Fruit fly (Drosophila melanogaster) whole organism, embryonic: ENCODE measurements around the gene Syt1.

Experiments used
- CG12219 ChIP-seq: fragments of 200-800 bp; sonication (Bioruptor generic); optimal IDR thresholded peaks from 3 replicates; lab custom pipeline; 2018; ENCODE audit warnings: missing biosample characterization, mild to moderate bottlenecking, missing genetic modification characterization
- CG12942 ChIP-seq: fragments of 200-800 bp; sonication (Bioruptor generic); optimal IDR thresholded peaks from 3 replicates; lab custom pipeline; 2016; ENCODE audit warnings: missing biosample characterization, missing genetic modification characterization
- CG14014 ChIP-seq: fragments of 200-800 bp; sonication (Bioruptor generic); IDR thresholded peaks from 2 replicates; pipeline ENCODE4 v1.3.6; 2022; ENCODE audit warnings: missing biosample characterization, missing genetic modification characterization
- CG17328 ChIP-seq: fragments of 200-800 bp; sonication (Bioruptor generic); IDR thresholded peaks from 2 replicates; pipeline ENCODE4 v1.3.6; 2022; ENCODE audit warnings: missing biosample characterization, missing genetic modification characterization
- CG17385 ChIP-seq: fragments of 200-800 bp; sonication (Bioruptor generic); optimal IDR thresholded peaks from 3 replicates; lab custom pipeline; 2018; ENCODE audit warnings: missing biosample characterization, mild to moderate bottlenecking, missing genetic modification characterization
- CG2116 ChIP-seq: fragments of 200-800 bp; sonication (Bioruptor generic); optimal IDR thresholded peaks from 3 replicates; lab custom pipeline; 2018; ENCODE audit warnings: missing biosample characterization, mild to moderate bottlenecking, missing genetic modification characterization
- CG30403 ChIP-seq: fragments of 200-800 bp; sonication (Bioruptor generic); optimal IDR thresholded peaks from 3 replicates; lab custom pipeline; 2016; ENCODE audit warnings: missing biosample characterization, missing genetic modification characterization
- CG3163 ChIP-seq: fragments of 200-800 bp; sonication (Bioruptor generic); optimal IDR thresholded peaks from 3 replicates; lab custom pipeline; 2016; ENCODE audit warnings: missing biosample characterization, missing genetic modification characterization
- CG32767 ChIP-seq: fragments of 200-800 bp; sonication (Bioruptor generic); IDR thresholded peaks from 2 replicates; pipeline ENCODE4 v1.3.6; 2022; ENCODE audit warnings: missing biosample characterization, missing genetic modification characterization
- CG3407 ChIP-seq: fragments of 200-800 bp; sonication (Bioruptor generic); optimal IDR thresholded peaks from 2 replicates; lab custom pipeline; 2018; ENCODE audit warnings: missing biosample characterization, mild to moderate bottlenecking, missing genetic modification characterization
- CG7271 ChIP-seq: fragments of 200-800 bp; sonication (Bioruptor generic); optimal IDR thresholded peaks from 2 replicates; lab custom pipeline; 2018; ENCODE audit warnings: missing biosample characterization, mild to moderate bottlenecking, missing genetic modification characterization, moderate library complexity
- CG8388 ChIP-seq: fragments of 200-800 bp; sonication (Bioruptor generic); optimal IDR thresholded peaks from 2 replicates; lab custom pipeline; 2019; ENCODE audit warnings: missing biosample characterization, mild to moderate bottlenecking, missing genetic modification characterization, moderate library complexity
- CG8944 ChIP-seq: fragments of 200-800 bp; sonication (Bioruptor generic); optimal IDR thresholded peaks from 3 replicates; lab custom pipeline; 2016; ENCODE audit warnings: missing biosample characterization, missing genetic modification characterization
- Dad ChIP-seq: fragments of 200-800 bp; sonication (Bioruptor generic); optimal IDR thresholded peaks from 3 replicates; lab custom pipeline; 2016; ENCODE audit warnings: missing biosample characterization, missing genetic modification characterization
- Doc2 ChIP-seq: fragments of 200-800 bp; sonication (Bioruptor generic); IDR thresholded peaks from 2 replicates; pipeline ENCODE4 v1.3.6; 2022; ENCODE audit warnings: missing biosample characterization, missing genetic modification characterization
- E2f2 ChIP-seq: fragments of 200-800 bp; sonication (Bioruptor generic); IDR thresholded peaks from 2 replicates; pipeline ENCODE4 v1.3.6; 2022; ENCODE audit warnings: missing biosample characterization, missing genetic modification characterization
- HHEX ChIP-seq: fragments of 200-800 bp; sonication (Bioruptor generic); optimal IDR thresholded peaks from 3 replicates; lab custom pipeline; 2017; ENCODE audit warnings: missing biosample characterization, mild to moderate bottlenecking, missing genetic modification characterization, missing genetic modification reagents
- Hand ChIP-seq: fragments of 200-800 bp; sonication (Bioruptor generic); optimal IDR thresholded peaks from 2 replicates; lab custom pipeline; 2017; ENCODE audit warnings: mild to moderate bottlenecking, missing biosample characterization, missing genetic modification reagents, missing genetic modification characterization
- Hr3 ChIP-seq: fragments of 200-800 bp; sonication (Bioruptor generic); optimal IDR thresholded peaks from 3 replicates; lab custom pipeline; 2016; ENCODE audit warnings: missing biosample characterization, missing genetic modification characterization
- Hr78 ChIP-seq, 2 experiments: fragments of 200-800 bp in 1 of 2; fragments of >200 bp in 1 of 2; sonication (Bioruptor generic) in 1 of 2; optimal IDR thresholded peaks; 2 replicates each; lab custom pipeline; 2017 to 2019; ENCODE audit warnings: missing biosample characterization in 2 of 2, missing genetic modification characterization in 2 of 2, mild to moderate bottlenecking in 1 of 2, moderate library complexity in 1 of 2
- MBD-R2 ChIP-seq: fragments of 200-800 bp; sonication (Bioruptor generic); IDR thresholded peaks from 2 replicates; pipeline ENCODE4 v1.3.6; 2022; ENCODE audit warnings: missing biosample characterization, missing genetic modification characterization
- MESR4 ChIP-seq: fragments of 200-800 bp; sonication (Bioruptor generic); optimal IDR thresholded peaks from 2 replicates; lab custom pipeline; 2018; ENCODE audit warnings: missing biosample characterization, mild to moderate bottlenecking, missing genetic modification characterization, moderate library complexity
- Nf-YB ChIP-seq: fragments of 200-800 bp; sonication (Bioruptor generic); optimal IDR thresholded peaks from 3 replicates; lab custom pipeline; 2019; ENCODE audit warnings: missing biosample characterization, mild to moderate bottlenecking, missing genetic modification characterization, moderate library complexity
- Nf-YC ChIP-seq: fragments of 200-800 bp; optimal IDR thresholded peaks from 3 replicates; lab custom pipeline; 2019; ENCODE audit warnings: missing biosample characterization, mild to moderate bottlenecking, missing genetic modification characterization, moderate library complexity
- Oli ChIP-seq: fragments of 200-800 bp; sonication (Bioruptor generic); optimal IDR thresholded peaks from 2 replicates; lab custom pipeline; 2018; ENCODE audit warnings: missing biosample characterization, mild to moderate bottlenecking, missing genetic modification characterization, moderate library complexity
- Ssrp ChIP-seq: fragments of 200-800 bp; sonication (Bioruptor generic); optimal IDR thresholded peaks from 2 replicates; lab custom pipeline; 2018; ENCODE audit warnings: missing biosample characterization, mild to moderate bottlenecking, missing genetic modification characterization, moderate library complexity
- Xbp1 ChIP-seq: fragments of 200-800 bp; sonication (Bioruptor generic); optimal IDR thresholded peaks from 3 replicates; lab custom pipeline; 2016; ENCODE audit warnings: missing biosample characterization, mild to moderate bottlenecking, missing genetic modification characterization
- bigmax ChIP-seq: fragments of 200-800 bp; sonication (Bioruptor generic); optimal IDR thresholded peaks from 2 replicates; lab custom pipeline; 2018; ENCODE audit warnings: missing biosample characterization, mild to moderate bottlenecking, missing genetic modification characterization
- caup ChIP-seq: fragments of 200-800 bp; sonication (Bioruptor generic); optimal IDR thresholded peaks from 3 replicates; lab custom pipeline; 2017; ENCODE audit warnings: missing biosample characterization, mild to moderate bottlenecking, missing genetic modification characterization, moderate library complexity; ENCODE audit not compliant: severe bottlenecking
- chn ChIP-seq: fragments of 200-800 bp; sonication (Bioruptor generic); optimal IDR thresholded peaks from 2 replicates; lab custom pipeline; 2016; ENCODE audit warnings: missing biosample characterization, missing genetic modification characterization
- crc ChIP-seq: fragments of 200-800 bp; sonication (Bioruptor generic); optimal IDR thresholded peaks from 2 replicates; lab custom pipeline; 2016; ENCODE audit warnings: missing biosample characterization, missing genetic modification characterization
- danr ChIP-seq: fragments of 200-800 bp; sonication (Bioruptor generic); IDR thresholded peaks from 2 replicates; pipeline ENCODE4 v1.3.6; 2022; ENCODE audit warnings: missing biosample characterization, missing genetic modification characterization
- dpn ChIP-seq, 2 experiments: fragments of 200-800 bp; sonication (Bioruptor generic); optimal IDR thresholded peaks; 3 replicates each; lab custom pipeline; 2016; ENCODE audit warnings: missing biosample characterization in 2 of 2, missing genetic modification characterization in 2 of 2
- fd96Cb ChIP-seq: fragments of 200-800 bp; sonication (Bioruptor generic); optimal IDR thresholded peaks from 2 replicates; lab custom pipeline; 2018; ENCODE audit warnings: missing biosample characterization, mild to moderate bottlenecking, missing genetic modification characterization, moderate library complexity
- hkb ChIP-seq, 2 experiments: fragments of 200-800 bp in 1 of 2; fragments of >200 bp in 1 of 2; sonication (Bioruptor generic) in 1 of 2; IDR thresholded peaks in 1 of 2; optimal IDR thresholded peaks in 1 of 2; 2 replicates each; pipeline versions ENCODE4 v1.3.6 to Lab custom; 2017 to 2022; ENCODE audit warnings: missing biosample characterization in 1 of 2, missing genetic modification characterization in 1 of 2
- hth ChIP-seq: fragments of >200 bp; optimal IDR thresholded peaks from 2 replicates; lab custom pipeline; 2017; ENCODE audit warnings: inconsistent platforms
- nau ChIP-seq: fragments of 200-800 bp; sonication (Bioruptor generic); optimal IDR thresholded peaks from 3 replicates; lab custom pipeline; 2017; ENCODE audit warnings: missing biosample characterization, mild to moderate bottlenecking, missing genetic modification characterization, missing genetic modification reagents
- p53 ChIP-seq: fragments of 200-800 bp; sonication (Bioruptor generic); optimal IDR thresholded peaks from 2 replicates; lab custom pipeline; 2016; ENCODE audit warnings: missing biosample characterization, missing genetic modification characterization
- pan ChIP-seq, 4 experiments: fragments of >200 bp in 3 of 4; fragments of 200-800 bp in 1 of 4; sonication (Bioruptor generic) in 1 of 4; optimal IDR thresholded peaks in 3 of 4; IDR thresholded peaks in 1 of 4; 2 replicates each; pipeline versions ENCODE4 v1.3.6 to Lab custom; 2017 to 2022; ENCODE audit warnings: missing biosample characterization in 2 of 4, missing genetic modification characterization in 2 of 4, mixed read lengths in 1 of 4
- pnt ChIP-seq: fragments of 200-800 bp; sonication (Bioruptor generic); optimal IDR thresholded peaks from 3 replicates; lab custom pipeline; 2016; ENCODE audit warnings: missing biosample characterization, missing genetic modification characterization
- rib ChIP-seq: fragments of 200-800 bp; sonication (Bioruptor generic); IDR thresholded peaks from 2 replicates; pipeline ENCODE4 v1.3.6; 2022; ENCODE audit warnings: missing biosample characterization, missing genetic modification characterization
- shn ChIP-seq: fragments of 200-800 bp; sonication (Bioruptor generic); optimal IDR thresholded peaks from 3 replicates; lab custom pipeline; 2016; ENCODE audit warnings: missing biosample characterization, missing genetic modification characterization
- slbo ChIP-seq: fragments of 200-800 bp; sonication (Bioruptor generic); IDR thresholded peaks from 2 replicates; pipeline ENCODE4 v1.3.6; 2022; ENCODE audit warnings: missing biosample characterization, missing genetic modification characterization
- sna ChIP-seq: fragments of 200-800 bp; sonication (Bioruptor generic); IDR thresholded peaks from 2 replicates; pipeline ENCODE4 v1.3.6; 2022; ENCODE audit warnings: missing biosample characterization, missing genetic modification characterization; ENCODE audit not compliant: partially characterized antibody
- stwl ChIP-seq: fragments of 200-800 bp; sonication (Bioruptor generic); optimal IDR thresholded peaks from 3 replicates; lab custom pipeline; 2018; ENCODE audit warnings: missing biosample characterization, mild to moderate bottlenecking, missing genetic modification characterization, moderate library complexity
- trh ChIP-seq: fragments of 200-800 bp; sonication (Bioruptor generic); optimal IDR thresholded peaks from 2 replicates; lab custom pipeline; 2016; ENCODE audit warnings: missing biosample characterization, missing genetic modification characterization
- wek ChIP-seq: fragments of 200-800 bp; sonication (Bioruptor generic); optimal IDR thresholded peaks from 3 replicates; lab custom pipeline; 2018; ENCODE audit warnings: missing biosample characterization, mild to moderate bottlenecking, missing genetic modification characterization, moderate library complexity
- zfh2 ChIP-seq: fragments of 200-800 bp; sonication (Bioruptor generic); optimal IDR thresholded peaks from 2 replicates; lab custom pipeline; 2016; ENCODE audit warnings: missing biosample characterization, missing genetic modification characterization

The Syt1 gene

DNA sequence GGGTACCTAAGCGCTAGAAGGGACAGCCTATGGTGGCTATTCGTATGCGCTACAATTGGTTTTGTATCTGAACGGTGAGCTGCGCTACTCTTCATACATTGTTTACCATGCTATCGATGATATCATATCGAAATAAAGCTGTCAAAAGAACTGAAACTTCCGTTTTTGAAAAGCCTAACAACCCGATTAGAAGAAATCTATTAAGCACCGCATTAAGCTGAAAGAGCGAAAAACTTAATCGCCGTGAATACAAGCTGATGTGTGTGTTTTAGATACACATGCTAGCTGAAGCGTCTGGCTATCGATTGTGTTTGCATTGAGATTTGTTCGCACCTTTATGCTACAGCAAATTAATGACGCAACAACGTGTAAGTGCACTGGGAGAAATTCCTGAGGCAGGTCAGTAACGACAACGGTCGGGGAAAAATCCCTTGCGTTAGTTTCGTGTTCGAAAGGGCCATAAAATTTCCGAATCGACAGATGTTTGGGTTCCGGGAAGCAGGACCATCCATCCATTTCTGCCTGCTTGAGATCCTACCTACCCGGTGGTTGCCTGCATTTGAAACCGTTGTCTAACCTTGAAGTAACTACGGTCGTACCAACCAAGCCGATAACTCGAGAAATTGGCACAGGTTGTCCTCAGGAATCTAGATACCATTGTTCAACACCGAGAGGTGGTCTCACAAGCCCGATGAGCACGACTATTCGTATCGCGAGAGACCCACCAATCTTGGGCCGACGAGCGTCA, 49.3 kb downstream of the Syt1 start (continued):
- TF ChIP-seq caup (GFP tag; lab: Kevin White, UChicago) (peak; percentile 89), CG3407 (peak; percentile 42), pan (optimal IDR thresholded peaks at IDR 0.05; lab: Kevin White, UChicago) (no peak), pan (GFP tag; optimal IDR thresholded peaks at IDR 0.05 in 1 of 2, IDR thresholded peaks at IDR 0.05 in 1 of 2) (no peak), Dad (GFP tag; lab: Kevin White, UChicago) (peak; percentile 78), CG8388 (GFP tag; lab: Kevin White, UChicago) (peak; percentile 48), CG17328 (GFP tag; lab: Robert Waterston, UW) (no peak), hkb (optimal IDR thresholded peaks at IDR 0.05; lab: Kevin White, UChicago) (no peak), hkb (GFP tag; IDR thresholded peaks at IDR 0.05; lab: Robert Waterston, UW) (no peak), fd96Cb (tag; lab: Kevin White, UChicago) (peak; percentile 74), HHEX (GFP tag; lab: Kevin White, UChicago) (peak; percentile 86), chn (GFP tag; lab: Kevin White, UChicago) (peak; percentile 69), nau (peak; percentile 80), wek (GFP tag; lab: Kevin White, UChicago) (peak; percentile 45), CG30403 (GFP tag; lab: Kevin White, UChicago) (peak; percentile 78), rib (GFP tag; lab: Robert Waterston, UW) (no peak), CG14014 (GFP tag; lab: Robert Waterston, UW) (no peak), CG12942 (GFP tag; lab: Kevin White, UChicago) (peak; percentile 48), CG12219 (peak; percentile 72), Hand (GFP tag; lab: Kevin White, UChicago) (peak; percentile 68), bigmax (peak; percentile 55), danr (GFP tag; lab: Robert Waterston, UW) (no peak), Hr3 (GFP tag; lab: Kevin White, UChicago) (peak; percentile 48), Nf-YC (peak; percentile 65), shn (GFP tag; lab: Kevin White, UChicago) (peak; percentile 72), CG2116 (GFP tag; lab: Kevin White, UChicago) (peak; percentile 27), MBD-R2 (GFP tag; lab: Robert Waterston, UW) (no peak), zfh2 (GFP tag; lab: Kevin White, UChicago) (peak; percentile 79), MESR4 (GFP tag; lab: Kevin White, UChicago) (peak; percentile 12), stwl (peak; percentile 28), crc (GFP tag; lab: Kevin White, UChicago) (peak; percentile 83), hth (lab: Kevin White, UChicago) (no peak), CG3163 (GFP tag; lab: Kevin White, UChicago) (peak; percentile 55), CG32767 (GFP tag; lab: Robert Waterston, UW) (no peak), slbo (GFP tag; lab: Robert Waterston, UW) (no peak), CG7271 (tag; lab: Kevin White, UChicago) (no peak), trh (GFP tag; lab: Kevin White, UChicago) (peak; percentile 16), E2f2 (no peak), Ssrp (tag; lab: Kevin White, UChicago) (peak; percentile 60), Doc2 (GFP tag; lab: Robert Waterston, UW) (no peak), Nf-YB (GFP tag; lab: Kevin White, UChicago) (peak; percentile 35), Xbp1 (GFP tag; lab: Kevin White, UChicago) (peak; percentile 74), p53 (GFP tag; lab: Kevin White, UChicago) (no peak), dpn (GFP tag; optimal IDR thresholded peaks at IDR 0.05; lab: Kevin White, UChicago) (peak; percentile 85 to 87), CG17385 (GFP tag; lab: Kevin White, UChicago) (peak; percentile 69), pnt (GFP tag; lab: Kevin White, UChicago) (peak; percentile 70), CG8944 (GFP tag; lab: Kevin White, UChicago) (peak; percentile 81), sna (GFP tag; lab: Robert Waterston, UW) (no peak), Hr78 (GFP tag; optimal IDR thresholded peaks at IDR 0.05; lab: Kevin White, UChicago) (peak in 1 of 2 experiments; percentile 49), Oli (tag; lab: Kevin White, UChicago) (peak; percentile 78)
